Worm (Caenorhabditis elegans): ENCODE data around the gene klp-6.

DNA sequence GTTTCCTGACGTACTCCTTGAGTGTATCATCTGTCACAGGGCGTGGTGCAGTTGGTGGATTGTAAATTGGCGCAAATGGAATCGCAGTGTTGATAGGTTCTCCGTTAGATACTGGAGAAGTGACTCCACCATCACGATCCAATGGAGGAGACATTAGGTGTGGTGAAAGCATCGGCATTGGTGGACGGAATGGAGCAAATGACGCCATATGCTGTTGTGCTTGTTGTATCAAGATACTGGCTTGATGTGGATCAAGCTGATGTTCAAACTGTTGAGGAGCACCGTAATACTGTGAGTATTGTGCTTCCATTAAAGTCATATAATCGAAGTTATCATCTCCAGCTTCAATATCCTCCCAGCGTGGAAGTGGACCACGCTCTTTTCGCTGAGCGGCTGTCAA, 18.3 kb upstream of the klp-6 start:
- no peak for TF ChIP-seq tbx-11 (GFP tag; IDR thresholded peaks at IDR 0.05)
- no peak for TF ChIP-seq ama-1 (optimal IDR thresholded peaks at IDR 0.05)
- TF ChIP-seq F13C5.2 (tag; optimal IDR thresholded peaks at IDR 0.05): no peak
- no peak for TF ChIP-seq tra-4 (tag; optimal IDR thresholded peaks at IDR 0.05)
- TF ChIP-seq hmbx-1 (tag; optimal IDR thresholded peaks at IDR 0.05): no peak
- no peak for TF ChIP-seq ceh-13 (GFP tag; optimal IDR thresholded peaks at IDR 0.05)
